Fruit fly (Drosophila melanogaster) whole organism, embryonic: Measurements from ENCODE around the gene pico.
A peak's percentile ranks its signal among the peaks of the same experiment; 100 is the strongest.

Source experiments
- B-H1 ChIP-seq: fragments of 200-800 bp; sonication (Bioruptor generic); IDR thresholded peaks from 3 replicates; pipeline ENCODE4 v1.3.6; 2022; ENCODE audit warnings: missing biosample characterization, missing genetic modification characterization
- Blimp-1 ChIP-seq: fragments of 200-800 bp; sonication (Bioruptor generic); optimal IDR thresholded peaks from 3 replicates; lab custom pipeline; 2018; ENCODE audit warnings: missing biosample characterization, missing genetic modification characterization, mild to moderate bottlenecking, moderate library complexity, missing genetic modification reagents
- CG12391 ChIP-seq: fragments of 200-800 bp; sonication (Bioruptor generic); optimal IDR thresholded peaks from 3 replicates; lab custom pipeline; 2018; ENCODE audit warnings: missing biosample characterization, mild to moderate bottlenecking, missing genetic modification characterization, moderate library complexity
- CG15479 ChIP-seq: fragments of 200-800 bp; sonication (Bioruptor generic); optimal IDR thresholded peaks from 3 replicates; lab custom pipeline; 2019; ENCODE audit warnings: missing biosample characterization, mild to moderate bottlenecking, missing genetic modification characterization, moderate library complexity
- CG2875 ChIP-seq: fragments of 200-800 bp; sonication (Bioruptor generic); optimal IDR thresholded peaks from 2 replicates; lab custom pipeline; 2017; ENCODE audit warnings: missing biosample characterization, mild to moderate bottlenecking, missing genetic modification characterization, missing genetic modification reagents
- CG31224 ChIP-seq: fragments of 200-800 bp; sonication (Bioruptor generic); IDR thresholded peaks from 2 replicates; pipeline ENCODE4 v1.3.6; 2022; ENCODE audit warnings: missing biosample characterization, missing genetic modification characterization
- CG3163 ChIP-seq: fragments of 200-800 bp; sonication (Bioruptor generic); optimal IDR thresholded peaks from 3 replicates; lab custom pipeline; 2016; ENCODE audit warnings: missing biosample characterization, missing genetic modification characterization
- CG3995 ChIP-seq: fragments of 200-800 bp; sonication (Bioruptor generic); optimal IDR thresholded peaks from 3 replicates; lab custom pipeline; 2016; ENCODE audit warnings: missing biosample characterization, missing genetic modification characterization
- CG4360 ChIP-seq: fragments of 200-800 bp; sonication (Bioruptor generic); IDR thresholded peaks from 2 replicates; pipeline ENCODE4 v1.3.6; 2022; ENCODE audit warnings: missing biosample characterization, missing genetic modification characterization
- CG4404 ChIP-seq: fragments of 200-800 bp; sonication (Bioruptor generic); IDR thresholded peaks from 2 replicates; pipeline ENCODE4 v1.3.6; 2022; ENCODE audit warnings: missing biosample characterization, missing genetic modification characterization
- CG6813 ChIP-seq: fragments of 200-800 bp; sonication (Bioruptor generic); optimal IDR thresholded peaks from 2 replicates; lab custom pipeline; 2017; ENCODE audit warnings: missing biosample characterization, missing genetic modification characterization, mild to moderate bottlenecking, moderate library complexity, missing genetic modification reagents
- CG7963 ChIP-seq: fragments of 200-800 bp; sonication (Bioruptor generic); IDR thresholded peaks from 3 replicates; pipeline ENCODE4 v1.3.6; 2022; ENCODE audit warnings: missing biosample characterization, missing genetic modification characterization; ENCODE audit not compliant: partially characterized antibody
- CG8089 ChIP-seq: fragments of 200-800 bp; sonication (Bioruptor generic); optimal IDR thresholded peaks from 3 replicates; lab custom pipeline; 2016; ENCODE audit warnings: missing biosample characterization, missing genetic modification characterization
- D ChIP-seq, 2 experiments: fragments of 200-800 bp in 1 of 2; fragments of >200 bp in 1 of 2; sonication (Bioruptor generic) in 1 of 2; optimal IDR thresholded peaks; 2 replicates in 1 of 2; 3 replicates in 1 of 2; lab custom pipeline; 2017; ENCODE audit warnings: mild to moderate bottlenecking in 1 of 2, missing biosample characterization in 1 of 2, missing genetic modification characterization in 1 of 2, missing genetic modification reagents in 1 of 2
- Dll ChIP-seq: fragments of 200-800 bp; sonication (Bioruptor generic); IDR thresholded peaks from 4 replicates; pipeline ENCODE4 v1.3.6; 2022; ENCODE audit warnings: missing biosample characterization, missing genetic modification characterization; ENCODE audit not compliant: partially characterized antibody
- Dp ChIP-seq: fragments of 200-800 bp; sonication (Bioruptor generic); optimal IDR thresholded peaks from 2 replicates; lab custom pipeline; 2018; ENCODE audit warnings: missing biosample characterization, mild to moderate bottlenecking, missing genetic modification characterization, moderate library complexity
- E2f2 ChIP-seq: fragments of 200-800 bp; sonication (Bioruptor generic); IDR thresholded peaks from 2 replicates; pipeline ENCODE4 v1.3.6; 2022; ENCODE audit warnings: missing biosample characterization, missing genetic modification characterization
- Eip74EF ChIP-seq, 2 experiments: fragments of 200-800 bp in 1 of 2; fragments of >200 bp in 1 of 2; sonication (Bioruptor generic) in 1 of 2; optimal IDR thresholded peaks; 2 replicates each; lab custom pipeline; 2017 to 2019; ENCODE audit warnings: missing biosample characterization in 2 of 2, missing genetic modification characterization in 2 of 2, mild to moderate bottlenecking in 1 of 2, moderate library complexity in 1 of 2
- Ets65A ChIP-seq: fragments of 200-800 bp; sonication (Bioruptor generic); peaks from one replicate; lab custom pipeline; 2016; ENCODE audit warnings: missing biosample characterization, missing genetic modification characterization
- HLHmδ ChIP-seq: fragments of 200-800 bp; sonication (Bioruptor generic); optimal IDR thresholded peaks from 2 replicates; lab custom pipeline; 2018; ENCODE audit warnings: missing biosample characterization, mild to moderate bottlenecking, missing genetic modification characterization, moderate library complexity
- Hand ChIP-seq: fragments of 200-800 bp; sonication (Bioruptor generic); optimal IDR thresholded peaks from 2 replicates; lab custom pipeline; 2017; ENCODE audit warnings: mild to moderate bottlenecking, missing biosample characterization, missing genetic modification reagents, missing genetic modification characterization
- Lim3 ChIP-seq: fragments of 200-800 bp; sonication (Bioruptor generic); IDR thresholded peaks from 2 replicates; pipeline ENCODE4 v1.3.6; 2022; ENCODE audit warnings: missing biosample characterization, missing genetic modification characterization
- Lpt ChIP-seq: fragments of >200 bp; optimal IDR thresholded peaks from 2 replicates; lab custom pipeline; 2018; ENCODE audit warnings: missing biosample characterization, missing genetic modification characterization
- Mad ChIP-seq: fragments of 200-800 bp; sonication (Bioruptor generic); optimal IDR thresholded peaks from 2 replicates; lab custom pipeline; 2016; ENCODE audit warnings: missing biosample characterization, missing genetic modification characterization
- Max ChIP-seq: fragments of 200-800 bp; sonication (Bioruptor generic); optimal IDR thresholded peaks from 2 replicates; lab custom pipeline; 2016; ENCODE audit warnings: missing biosample characterization, mild to moderate bottlenecking, missing genetic modification characterization
- Med ChIP-seq: fragments of 200-800 bp; sonication (Bioruptor generic); peaks from one replicate; lab custom pipeline; 2016; ENCODE audit warnings: missing biosample characterization, missing genetic modification characterization, mild to moderate bottlenecking, inconsistent platforms, moderate library complexity
- NC2β ChIP-seq: fragments of 200-800 bp; sonication (Bioruptor generic); optimal IDR thresholded peaks from 2 replicates; lab custom pipeline; 2016; ENCODE audit warnings: missing biosample characterization, missing genetic modification characterization
- Nf-YA ChIP-seq: fragments of 200-800 bp; sonication (Bioruptor generic); IDR thresholded peaks from 2 replicates; pipeline ENCODE4 v1.3.6; 2022; ENCODE audit warnings: missing biosample characterization, missing genetic modification characterization
- Oli ChIP-seq: fragments of 200-800 bp; sonication (Bioruptor generic); optimal IDR thresholded peaks from 2 replicates; lab custom pipeline; 2018; ENCODE audit warnings: missing biosample characterization, mild to moderate bottlenecking, missing genetic modification characterization, moderate library complexity
- Taf1 ChIP-seq: fragments of 200-800 bp; sonication (Bioruptor generic); IDR thresholded peaks from 2 replicates; pipeline ENCODE4 v1.3.6; 2022; ENCODE audit warnings: missing biosample characterization, missing genetic modification characterization
- Trl ChIP-seq, 3 experiments: fragments of >200 bp in 2 of 3; fragments of 200-800 bp in 1 of 3; sonication (Bioruptor generic) in 1 of 3; optimal IDR thresholded peaks; 2 replicates in 1 of 3; 3 replicates in 2 of 3; lab custom pipeline; 2016 to 2017; ENCODE audit warnings: missing biosample characterization in 1 of 3, missing genetic modification characterization in 1 of 3
- abd-A ChIP-seq: fragments of 200-800 bp; sonication (Bioruptor generic); optimal IDR thresholded peaks from 3 replicates; lab custom pipeline; 2019; ENCODE audit warnings: missing biosample characterization, mild to moderate bottlenecking, missing genetic modification characterization, moderate library complexity
- bbx ChIP-seq: fragments of 200-800 bp; sonication (Bioruptor generic); IDR thresholded peaks from 2 replicates; pipeline ENCODE4 v1.3.6; 2022; ENCODE audit warnings: missing biosample characterization, missing genetic modification characterization; ENCODE audit not compliant: partially characterized antibody
- bowl ChIP-seq: fragments of 200-800 bp; sonication (Bioruptor generic); IDR thresholded peaks from 2 replicates; pipeline ENCODE4 v1.3.6; 2022; ENCODE audit warnings: missing biosample characterization, missing genetic modification characterization
- caup ChIP-seq: fragments of 200-800 bp; sonication (Bioruptor generic); optimal IDR thresholded peaks from 3 replicates; lab custom pipeline; 2017; ENCODE audit warnings: missing biosample characterization, mild to moderate bottlenecking, missing genetic modification characterization, moderate library complexity; ENCODE audit not compliant: severe bottlenecking
- cg ChIP-seq: fragments of 200-800 bp; sonication (Bioruptor generic); optimal IDR thresholded peaks from 3 replicates; lab custom pipeline; 2019; ENCODE audit warnings: missing biosample characterization, mild to moderate bottlenecking, missing genetic modification characterization, moderate library complexity
- crol ChIP-seq: fragments of 200-800 bp; sonication (Bioruptor generic); IDR thresholded peaks from 2 replicates; pipeline ENCODE4 v1.3.6; 2022; ENCODE audit warnings: missing biosample characterization, missing genetic modification characterization
- dati ChIP-seq: fragments of 200-800 bp; sonication (Bioruptor generic); IDR thresholded peaks from 2 replicates; pipeline ENCODE4 v1.3.6; 2022; ENCODE audit warnings: missing biosample characterization, missing genetic modification characterization
- eyg ChIP-seq: fragments of 200-800 bp; sonication (Bioruptor generic); optimal IDR thresholded peaks from 3 replicates; lab custom pipeline; 2016; ENCODE audit warnings: missing biosample characterization, missing genetic modification characterization
- gro ChIP-seq: fragments of 200-800 bp; sonication (Bioruptor generic); optimal IDR thresholded peaks from 2 replicates; lab custom pipeline; 2016; ENCODE audit warnings: missing biosample characterization, missing genetic modification characterization
- gt ChIP-seq: fragments of 200-800 bp; sonication (Bioruptor generic); IDR thresholded peaks from 2 replicates; pipeline ENCODE4 v1.3.6; 2022; ENCODE audit warnings: missing biosample characterization, missing genetic modification characterization
- hbn ChIP-seq: fragments of 200-800 bp; sonication (Bioruptor generic); IDR thresholded peaks from 2 replicates; pipeline ENCODE4 v1.3.6; 2022; ENCODE audit warnings: missing biosample characterization, missing genetic modification characterization; ENCODE audit not compliant: partially characterized antibody
- lab ChIP-seq: fragments of 200-800 bp; sonication (Bioruptor generic); optimal IDR thresholded peaks from 3 replicates; lab custom pipeline; 2017; ENCODE audit warnings: missing biosample characterization, missing genetic modification characterization, mild to moderate bottlenecking, moderate library complexity, missing genetic modification reagents
- nerfin-1 ChIP-seq: fragments of 200-800 bp; sonication (Bioruptor generic); optimal IDR thresholded peaks from 3 replicates; lab custom pipeline; 2019; ENCODE audit warnings: missing biosample characterization, mild to moderate bottlenecking, missing genetic modification characterization, moderate library complexity
- ranshi ChIP-seq: fragments of 200-800 bp; sonication (Bioruptor generic); IDR thresholded peaks from 2 replicates; pipeline ENCODE4 v1.3.6; 2022; ENCODE audit warnings: missing biosample characterization, missing genetic modification characterization
- sisA ChIP-seq: fragments of 200-800 bp; sonication (Bioruptor generic); IDR thresholded peaks from 2 replicates; pipeline ENCODE4 v1.3.6; 2022; ENCODE audit warnings: missing biosample characterization, missing genetic modification characterization
- tll ChIP-seq, 2 experiments: fragments of 200-800 bp in 1 of 2; fragments of >200 bp in 1 of 2; sonication (Bioruptor generic) in 1 of 2; optimal IDR thresholded peaks; 2 replicates each; lab custom pipeline; 2017 to 2019; ENCODE audit warnings: missing biosample characterization in 2 of 2, missing genetic modification characterization in 2 of 2, mild to moderate bottlenecking in 1 of 2, moderate library complexity in 1 of 2

pico gene

DNA sequence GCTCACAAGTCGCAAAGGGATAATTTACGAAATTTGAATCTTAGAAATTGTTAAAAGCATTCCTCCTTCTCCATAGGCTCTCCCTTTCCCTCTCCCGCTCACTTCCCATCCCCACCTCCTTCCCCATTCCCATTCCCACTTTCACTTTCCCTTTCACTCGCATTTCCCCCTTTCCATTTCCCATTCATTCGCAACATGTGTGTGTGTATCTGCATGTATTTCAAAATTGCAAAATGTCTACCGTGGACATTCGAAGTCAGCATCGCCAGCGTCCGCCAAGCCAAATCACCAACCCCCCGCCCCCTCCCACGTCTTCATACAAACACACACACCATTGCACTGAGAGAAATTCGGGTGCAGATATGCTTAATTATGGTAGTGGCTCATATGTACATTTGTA lies 60.0 kb downstream of the pico start:
- peak; percentile 13 for TF ChIP-seq Blimp-1 (GFP tag; lab: Kevin White, UChicago)
- TF ChIP-seq Ets65A (GFP tag; lab: Kevin White, UChicago), result peak; percentile 38
- TF ChIP-seq bowl, result no peak
- no peak for TF ChIP-seq Taf1 (GFP tag; lab: Robert Waterston, UW)
- TF ChIP-seq sisA (GFP tag; lab: Robert Waterston, UW), result no peak
- TF ChIP-seq Eip74EF (GFP tag; optimal IDR thresholded peaks at IDR 0.05; lab: Kevin White, UChicago), result no peak
- no peak for TF ChIP-seq ranshi
- no peak for TF ChIP-seq Max (GFP tag; lab: Kevin White, UChicago)
- TF ChIP-seq Med (GFP tag; lab: Kevin White, UChicago), result peak; percentile 42
- TF ChIP-seq lab (GFP tag; lab: Kevin White, UChicago), result no peak
- peak; percentile 41 for TF ChIP-seq abd-A (tag; lab: Kevin White, UChicago)
- TF ChIP-seq CG12391 (tag; lab: Kevin White, UChicago), result no peak
- peak; percentile 56 for TF ChIP-seq crol (GFP tag; lab: Robert Waterston, UW)
- no peak for TF ChIP-seq hbn (GFP tag; lab: Robert Waterston, UW)
- no peak for TF ChIP-seq Mad
- TF ChIP-seq NC2β (GFP tag; lab: Kevin White, UChicago), result no peak
- TF ChIP-seq Lim3 (GFP tag; lab: Robert Waterston, UW), result no peak
- TF ChIP-seq CG3163, result no peak
- no peak for TF ChIP-seq caup (GFP tag; lab: Kevin White, UChicago)

DNA sequence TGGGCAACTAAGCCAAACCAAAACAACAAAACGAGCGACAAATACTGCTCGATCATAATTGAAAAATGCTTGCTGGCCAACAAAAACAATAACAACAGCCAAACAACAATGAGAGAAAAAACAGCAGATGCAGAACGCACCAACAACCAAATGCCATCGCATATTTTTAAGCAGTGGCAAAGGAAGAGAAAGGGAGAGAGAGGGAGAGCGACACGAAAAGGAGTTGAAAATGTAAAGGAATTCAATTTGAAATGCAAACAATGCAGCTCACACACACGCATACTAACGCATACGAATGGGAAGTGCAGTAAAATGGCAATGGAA lies 63.3 kb downstream of the pico start:
- peak; percentile 42 for TF ChIP-seq Med (GFP tag; lab: Kevin White, UChicago)
- no peak for TF ChIP-seq Dll (GFP tag; lab: Robert Waterston, UW)
- TF ChIP-seq CG8089 (GFP tag; lab: Kevin White, UChicago), result no peak
- no peak for TF ChIP-seq B-H1 (GFP tag; lab: Robert Waterston, UW)
- TF ChIP-seq Nf-YA (GFP tag; lab: Robert Waterston, UW), result no peak
- TF ChIP-seq Hand, result no peak
- TF ChIP-seq cg, result peak; percentile 17
- 0 out of 3 replicates have a peak, but pooled peaks have one; percentile 13 for TF ChIP-seq CG7963 (GFP tag; lab: Robert Waterston, UW)
- TF ChIP-seq D (optimal IDR thresholded peaks at IDR 0.05; lab: Kevin White, UChicago), result peak; percentile 71
- no peak for TF ChIP-seq D (GFP tag; optimal IDR thresholded peaks at IDR 0.05; lab: Kevin White, UChicago)
- no peak for TF ChIP-seq HLHmδ
- TF ChIP-seq Dp (GFP tag; lab: Kevin White, UChicago), result no peak
- TF ChIP-seq E2f2 (GFP tag; lab: Robert Waterston, UW), result no peak
- peak; percentile 62 for TF ChIP-seq nerfin-1
- TF ChIP-seq gro (GFP tag; lab: Kevin White, UChicago), result no peak
- no peak for TF ChIP-seq Lpt (GFP tag; lab: Kevin White, UChicago)
- peak; percentile 67 for TF ChIP-seq CG4360 (GFP tag; lab: Robert Waterston, UW)
- TF ChIP-seq Trl (optimal IDR thresholded peaks at IDR 0.05; lab: Kevin White, UChicago), result peak in 1 of 2 experiments; percentile 3
- TF ChIP-seq Trl (GFP tag; optimal IDR thresholded peaks at IDR 0.05; lab: Kevin White, UChicago), result no peak

DNA sequence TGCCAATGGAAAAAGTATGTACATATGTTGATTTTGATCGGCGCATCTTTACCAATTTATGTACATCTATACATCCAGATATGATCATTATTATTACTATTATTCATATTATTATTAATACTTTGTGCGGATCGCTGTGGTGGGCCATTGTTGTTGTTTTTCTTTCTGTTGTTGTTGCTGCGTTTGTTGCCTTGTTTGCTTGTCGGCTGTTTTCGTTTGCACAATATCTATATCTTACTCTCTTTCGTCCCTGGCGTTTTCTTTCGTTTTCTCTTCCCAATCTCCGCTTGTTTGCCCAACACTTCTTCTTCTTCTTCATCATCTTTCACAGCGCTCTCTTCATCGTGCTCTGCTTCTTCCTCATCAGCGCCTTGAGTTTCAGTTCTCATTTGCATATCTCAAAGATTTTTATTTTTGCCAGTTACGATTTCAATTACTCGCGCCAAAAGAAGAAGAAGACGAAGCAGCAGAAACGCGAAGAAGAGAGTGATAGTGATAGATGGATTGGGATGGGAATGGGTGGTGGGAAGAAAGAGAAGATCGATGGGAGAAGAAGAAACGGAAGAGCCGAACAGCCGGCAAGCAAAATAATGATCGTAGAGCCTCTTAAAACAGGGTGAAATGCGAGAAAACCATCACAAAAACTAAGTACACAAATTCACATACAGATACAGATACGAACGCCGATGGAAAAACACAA lies 63.8 kb downstream of the pico start:
- TF ChIP-seq CG2875 (GFP tag; lab: Kevin White, UChicago), result no peak
- TF ChIP-seq eyg, result no peak
- no peak for TF ChIP-seq CG4404 (GFP tag; lab: Robert Waterston, UW)
- TF ChIP-seq gt (GFP tag; lab: Robert Waterston, UW), result no peak
- no peak for TF ChIP-seq HLHmδ
- no peak for TF ChIP-seq Oli (tag; lab: Kevin White, UChicago)
- no peak for TF ChIP-seq dati (GFP tag; lab: Robert Waterston, UW)
- peak; percentile 73 for TF ChIP-seq CG15479
- TF ChIP-seq CG6813, result peak; percentile 4
- TF ChIP-seq CG3995, result no peak
- TF ChIP-seq bbx, result no peak
- TF ChIP-seq CG31224 (GFP tag; lab: Robert Waterston, UW), result no peak
- TF ChIP-seq CG3163, result peak; percentile 77
- no peak for TF ChIP-seq tll (GFP tag; optimal IDR thresholded peaks at IDR 0.05; lab: Kevin White, UChicago)
